Worm (Caenorhabditis elegans) whole organism, young adult: ENCODE measurements around the gene mlcd-1.
A peak's percentile ranks its signal among the peaks of the same experiment; 100 is the strongest.

Experiments used
- B0035.1 ChIP-seq: sonication (generic microtip); optimal IDR thresholded peaks from 2 replicates; lab custom pipeline; 2016; ENCODE audit warnings: missing genetic modification characterization, mild to moderate bottlenecking, missing compliant biosample characterization, missing genotype, missing genetic modification reagents
- B0261.1 ChIP-seq: sonication (generic microtip); optimal IDR thresholded peaks from 2 replicates; lab custom pipeline; 2016; ENCODE audit warnings: mild to moderate bottlenecking, missing genetic modification characterization, moderate library complexity, missing compliant biosample characterization
- C06A6.2 ChIP-seq: fragments of 200-800 bp; sonication (Bioruptor generic); conservative IDR thresholded peaks from 2 replicates; pipeline ENCODE4 v1.3.6; 2022; ENCODE audit warnings: missing genetic modification characterization, missing compliant biosample characterization
- F22D6.2 ChIP-seq: sonication (generic microtip); optimal IDR thresholded peaks from 2 replicates; lab custom pipeline; 2016; ENCODE audit warnings: mild to moderate bottlenecking, missing genetic modification characterization, missing compliant biosample characterization
- F23B12.7 ChIP-seq: sonication (generic microtip); optimal IDR thresholded peaks from 2 replicates; lab custom pipeline; 2017; ENCODE audit warnings: missing genetic modification characterization, mild to moderate bottlenecking, missing compliant biosample characterization, antibody characterized with exemption, moderate library complexity; ENCODE audit not compliant: insufficient read depth
- F33H1.4 ChIP-seq: fragments of 200-800 bp; sonication (Bioruptor generic); IDR thresholded peaks from 2 replicates; pipeline ENCODE4 v1.3.6; 2022; ENCODE audit warnings: missing genetic modification reagents, missing genetic modification characterization, missing compliant biosample characterization
- F52B5.7 ChIP-seq: sonication (generic microtip); optimal IDR thresholded peaks from 2 replicates; lab custom pipeline; 2016; ENCODE audit warnings: mild to moderate bottlenecking, missing genetic modification characterization, missing compliant biosample characterization
- F55B11.4 ChIP-seq: sonication (generic microtip); optimal IDR thresholded peaks from 2 replicates; lab custom pipeline; 2016; ENCODE audit warnings: missing compliant biosample characterization, missing genetic modification characterization, borderline replicate concordance; ENCODE audit not compliant: insufficient read depth
- T07F8.4 ChIP-seq: sonication (generic microtip); optimal IDR thresholded peaks from 2 replicates; lab custom pipeline; 2016; ENCODE audit warnings: mild to moderate bottlenecking, missing genetic modification characterization, moderate library complexity, missing compliant biosample characterization
- T26A5.8 ChIP-seq: sonication (generic microtip); optimal IDR thresholded peaks from 2 replicates; lab custom pipeline; 2016; ENCODE audit warnings: missing genetic modification characterization, missing compliant biosample characterization
- Y79H2A.3 ChIP-seq: fragments of 200-800 bp; sonication (Bioruptor generic); conservative IDR thresholded peaks from 2 replicates; pipeline ENCODE4 v1.3.6; 2022; ENCODE audit warnings: missing genetic modification reagents, missing genetic modification characterization, missing compliant biosample characterization
- ama-1 ChIP-seq, 3 experiments: fragments of 150-350 bp in 1 of 3; sonication (generic microtip) in 2 of 3; optimal IDR thresholded peaks; 2 replicates each; lab custom pipeline; 2014 to 2018; ENCODE audit warnings: missing biosample characterization in 2 of 3, missing genetic modification characterization in 2 of 3, missing genetic modification reagents in 2 of 3
- aptf-3 ChIP-seq: fragments of 200-800 bp; sonication (Bioruptor generic); IDR thresholded peaks from 2 replicates; pipeline ENCODE4 v1.3.6; 2022; ENCODE audit warnings: missing genetic modification characterization, missing compliant biosample characterization
- attf-5 ChIP-seq: fragments of 200-800 bp; sonication (Bioruptor generic); optimal IDR thresholded peaks from 2 replicates; lab custom pipeline; 2018; ENCODE audit warnings: mild to moderate bottlenecking, missing genetic modification characterization, missing compliant biosample characterization
- cebp-1 ChIP-seq, 2 experiments: fragments of 200-800 bp in 1 of 2; sonication (Bioruptor generic) in 1 of 2; sonication (generic microtip) in 1 of 2; IDR thresholded peaks in 1 of 2; optimal IDR thresholded peaks in 1 of 2; 2 replicates each; pipeline versions ENCODE4 v1.3.6 to Lab custom; 2017 to 2022; ENCODE audit warnings: missing compliant biosample characterization in 2 of 2, missing genetic modification characterization in 2 of 2, mild to moderate bottlenecking in 1 of 2, missing genetic modification reagents in 1 of 2, moderate library complexity in 1 of 2
- ceh-100 ChIP-seq: fragments of 200-800 bp; sonication (Bioruptor generic); IDR thresholded peaks from 2 replicates; pipeline ENCODE4 v1.3.6; 2022; ENCODE audit warnings: missing genetic modification reagents, missing genetic modification characterization, missing compliant biosample characterization
- die-1 ChIP-seq: sonication (generic microtip); optimal IDR thresholded peaks from 2 replicates; lab custom pipeline; 2016; ENCODE audit warnings: missing genotype, mild to moderate bottlenecking, missing genetic modification characterization, missing compliant biosample characterization
- dox-1 ChIP-seq: fragments of 200-800 bp; sonication (Bioruptor generic); IDR thresholded peaks from 2 replicates; pipeline ENCODE4 v1.3.6; 2022; ENCODE audit warnings: missing genetic modification reagents, missing genetic modification characterization, missing compliant biosample characterization
- dpff-1 ChIP-seq: sonication (generic microtip); optimal IDR thresholded peaks from 2 replicates; lab custom pipeline; 2017; ENCODE audit warnings: mild to moderate bottlenecking, missing genetic modification characterization, missing compliant biosample characterization
- ekl-4 ChIP-seq: fragments of 200-800 bp; sonication (Bioruptor generic); IDR thresholded peaks from 2 replicates; pipeline ENCODE4 v1.3.6; 2022; ENCODE audit warnings: missing genetic modification reagents, missing genetic modification characterization, missing compliant biosample characterization
- him-1 ChIP-seq: sonication (generic microtip); optimal IDR thresholded peaks from 2 replicates; lab custom pipeline; 2016; ENCODE audit warnings: missing genotype, missing genetic modification reagents, missing genetic modification characterization, missing compliant biosample characterization
- hmg-1.2 ChIP-seq: fragments of 200-800 bp; sonication (Bioruptor generic); IDR thresholded peaks from 2 replicates; pipeline ENCODE4 v1.3.6; 2022; ENCODE audit warnings: missing genetic modification reagents, missing genetic modification characterization, missing compliant biosample characterization
- hmg-20 ChIP-seq: fragments of 200-800 bp; sonication (Bioruptor generic); IDR thresholded peaks from 2 replicates; pipeline ENCODE4 v1.3.6; 2022; ENCODE audit warnings: missing genetic modification reagents, missing genetic modification characterization, missing compliant biosample characterization
- let-607 ChIP-seq, 2 experiments: fragments of 200-800 bp in 1 of 2; sonication (Bioruptor generic) in 1 of 2; sonication (generic microtip) in 1 of 2; optimal IDR thresholded peaks; 2 replicates each; lab custom pipeline; 2016 to 2018; ENCODE audit warnings: mild to moderate bottlenecking in 2 of 2, missing compliant biosample characterization in 2 of 2, missing genetic modification characterization in 2 of 2, moderate library complexity in 2 of 2, missing genotype in 1 of 2
- lin-35 ChIP-seq, 3 experiments: fragments of 150-350 bp in 2 of 3; sonication (generic microtip) in 1 of 3; optimal IDR thresholded peaks; 2 replicates each; lab custom pipeline; 2014 to 2018; ENCODE audit warnings: missing biosample characterization in 3 of 3, missing genetic modification characterization in 3 of 3, missing genetic modification reagents in 3 of 3
- lin-40 ChIP-seq: sonication (generic microtip); optimal IDR thresholded peaks from 2 replicates; lab custom pipeline; 2016; ENCODE audit warnings: missing genetic modification characterization, mild to moderate bottlenecking, missing compliant biosample characterization, missing genotype, missing genetic modification reagents
- lin-54 ChIP-seq: fragments of 200-800 bp; sonication (Bioruptor generic); optimal IDR thresholded peaks from 2 replicates; lab custom pipeline; 2018; ENCODE audit warnings: mild to moderate bottlenecking, missing genetic modification characterization, missing compliant biosample characterization
- lsl-1 ChIP-seq: fragments of 200-800 bp; sonication (Bioruptor generic); optimal IDR thresholded peaks from 2 replicates; lab custom pipeline; 2018; ENCODE audit warnings: mild to moderate bottlenecking, missing genetic modification characterization, moderate library complexity, missing compliant biosample characterization
- madf-10 ChIP-seq: sonication (generic microtip); optimal IDR thresholded peaks from 2 replicates; lab custom pipeline; 2016; ENCODE audit warnings: mild to moderate bottlenecking, missing genetic modification characterization, missing compliant biosample characterization
- madf-3 ChIP-seq: fragments of 200-800 bp; sonication (Bioruptor generic); IDR thresholded peaks from 2 replicates; pipeline ENCODE4 v1.3.6; 2022; ENCODE audit warnings: missing genetic modification reagents, missing genetic modification characterization, missing compliant biosample characterization
- madf-6 ChIP-seq: fragments of 200-800 bp; sonication (Bioruptor generic); IDR thresholded peaks from 2 replicates; pipeline ENCODE4 v1.3.6; 2022; ENCODE audit warnings: missing genetic modification reagents, missing genetic modification characterization, missing compliant biosample characterization
- mes-4 ChIP-seq: sonication (generic microtip); optimal IDR thresholded peaks from 2 replicates; lab custom pipeline; 2016; ENCODE audit warnings: missing genotype, missing genetic modification characterization, missing compliant biosample characterization
- mxl-1 ChIP-seq: sonication (generic microtip); optimal IDR thresholded peaks from 2 replicates; lab custom pipeline; 2016; ENCODE audit warnings: missing genetic modification characterization, missing compliant biosample characterization
- nhr-80 ChIP-seq: sonication (generic microtip); optimal IDR thresholded peaks from 2 replicates; lab custom pipeline; 2016; ENCODE audit warnings: missing genetic modification characterization, missing compliant biosample characterization
- rcor-1 ChIP-seq: fragments of 200-800 bp; sonication (Bioruptor generic); IDR thresholded peaks from 2 replicates; pipeline ENCODE4 v1.3.6; 2022; ENCODE audit warnings: missing genetic modification reagents, missing genetic modification characterization, missing compliant biosample characterization
- rec-8 ChIP-seq, 2 experiments: sonication (generic microtip); optimal IDR thresholded peaks; 2 replicates each; lab custom pipeline; 2016; ENCODE audit warnings: mild to moderate bottlenecking in 2 of 2, missing genetic modification characterization in 2 of 2, missing genetic modification reagents in 2 of 2, missing genotype in 2 of 2, missing biosample characterization in 1 of 2, missing compliant biosample characterization in 1 of 2, moderate library complexity in 1 of 2
- snpc-1.3 ChIP-seq: sonication (generic microtip); optimal IDR thresholded peaks from 2 replicates; lab custom pipeline; 2017; ENCODE audit warnings: missing genetic modification characterization, mild to moderate bottlenecking, missing compliant biosample characterization, antibody characterized with exemption, moderate library complexity, missing genotype, missing genetic modification reagents; ENCODE audit not compliant: insufficient read depth
- snpc-4 ChIP-seq, 5 experiments: fragments of 150-350 bp in 1 of 5; sonication (generic microtip) in 4 of 5; optimal IDR thresholded peaks; 2 replicates each; lab custom pipeline; 2014 to 2018; ENCODE audit warnings: missing genetic modification characterization in 5 of 5, missing biosample characterization in 3 of 5, antibody characterized with exemption in 2 of 5, mild to moderate bottlenecking in 2 of 5, missing compliant biosample characterization in 2 of 5, missing genotype in 2 of 5, moderate library complexity in 2 of 5, missing genetic modification reagents in 1 of 5
- tbp1 ChIP-seq: fragments of 200-800 bp; sonication (Bioruptor generic); optimal IDR thresholded peaks from 2 replicates; lab custom pipeline; 2018; ENCODE audit warnings: mild to moderate bottlenecking, missing genetic modification characterization, missing compliant biosample characterization
- unc-62 ChIP-seq: fragments of 150-350 bp; optimal IDR thresholded peaks from 2 replicates; lab custom pipeline; 2014; ENCODE audit warnings: missing biosample characterization, missing genetic modification reagents, missing genetic modification characterization
- xnd-1 ChIP-seq: sonication (generic microtip); optimal IDR thresholded peaks from 2 replicates; lab custom pipeline; 2016; ENCODE audit warnings: missing genotype, missing genetic modification reagents, missing genetic modification characterization, missing compliant biosample characterization
- zim-3 ChIP-seq: sonication (generic microtip); optimal IDR thresholded peaks from 2 replicates; lab custom pipeline; 2017; ENCODE audit warnings: mild to moderate bottlenecking, missing genetic modification characterization, moderate library complexity, missing compliant biosample characterization
- ztf-18 ChIP-seq: sonication (generic microtip); optimal IDR thresholded peaks from 2 replicates; lab custom pipeline; 2016; ENCODE audit warnings: missing genotype, mild to moderate bottlenecking, missing genetic modification characterization, missing compliant biosample characterization

mlcd-1 gene

ce11 chrIII:4578385-4578903 lies 10.5 kb upstream of the mlcd-1 start, which contains the start of the genes sel-5 and wdr-48:
Gene sel-5 (minus strand): TSS chrIII:4578437.
Gene wdr-48 (plus strand): TSS chrIII:4578853.
- TF ChIP-seq C06A6.2 (GFP tag; lab: Robert Waterston, UW) (no peak), F55B11.4 (tag; lab: Kevin White, UChicago) (no peak), T07F8.4 (tag; lab: Kevin White, UChicago) (no peak), attf-5 (GFP tag; lab: Kevin White, UChicago) (peak; percentile 15), F23B12.7 (tag; lab: Kevin White, UChicago) (peak; percentile 52), ceh-100 (GFP tag; lab: Robert Waterston, UW) (no peak), him-1 (tag; lab: Kevin White, UChicago) (no peak), F33H1.4 (GFP tag; lab: Robert Waterston, UW) (no peak), nhr-80 (peak; percentile 28), rcor-1 (GFP tag; lab: Robert Waterston, UW) (no peak), Y79H2A.3 (GFP tag; lab: Robert Waterston, UW) (no peak), snpc-4 (GFP tag; optimal IDR thresholded peaks at IDR 0.05; lab: Kevin White, UChicago) (no peak), snpc-4 (tag; optimal IDR thresholded peaks at IDR 0.05; lab: Kevin White, UChicago) (peak in 2 of 4 experiments; percentile 22 to 26)

ce11 chrIII:4568455-4568854 lies 525 bp upstream of the mlcd-1 start, which contains the start of gene idhg-1:
Gene idhg-1 (plus strand): TSS chrIII:4568797.
- TF ChIP-seq F52B5.7 (tag; lab: Kevin White, UChicago) (no peak), T26A5.8 (no peak), cebp-1 (GFP tag; IDR thresholded peaks at IDR 0.05; lab: Robert Waterston, UW) (no peak), cebp-1 (tag; optimal IDR thresholded peaks at IDR 0.05; lab: Kevin White, UChicago) (peak; percentile 71), lin-54 (GFP tag; lab: Kevin White, UChicago) (peak; percentile 55), snpc-4 (GFP tag; optimal IDR thresholded peaks at IDR 0.05; lab: Kevin White, UChicago) (no peak), snpc-4 (tag; optimal IDR thresholded peaks at IDR 0.05; lab: Kevin White, UChicago) (peak in 3 of 4 experiments; percentile 8 to 63 (median 12)), madf-3 (GFP tag; lab: Robert Waterston, UW) (no peak), mes-4 (tag; lab: Kevin White, UChicago) (no peak), zim-3 (tag; lab: Kevin White, UChicago) (peak; percentile 7), dpff-1 (tag; lab: Kevin White, UChicago) (no peak), lsl-1 (peak; percentile 42), hmg-20 (GFP tag; lab: Robert Waterston, UW) (0 out of 2 replicates have a peak, but pooled peaks have one; percentile 64), him-1 (tag; lab: Kevin White, UChicago) (peak; percentile 80), F22D6.2 (tag; lab: Kevin White, UChicago) (peak; percentile 8), unc-62 (GFP tag; lab: Kevin White, UChicago) (no peak), let-607 (tag; optimal IDR thresholded peaks at IDR 0.05; lab: Kevin White, UChicago) (peak in 1 of 2 experiments; percentile 11), die-1 (tag; lab: Kevin White, UChicago) (peak; percentile 21), mxl-1 (no peak), ekl-4 (GFP tag; lab: Robert Waterston, UW) (0 out of 2 replicates have a peak, but pooled peaks have one; percentile 26), madf-10 (tag; lab: Kevin White, UChicago) (peak; percentile 53), dox-1 (GFP tag; lab: Robert Waterston, UW) (peak; percentile 71; the same call in 1 of the 2 replicates), B0035.1 (tag; lab: Kevin White, UChicago) (peak; percentile 5), snpc-1.3 (tag; lab: Kevin White, UChicago) (peak; percentile 50), rec-8 (tag; optimal IDR thresholded peaks at IDR 0.05; lab: Kevin White, UChicago) (peak; percentile 55 to 59), tbp1 (GFP tag; lab: Kevin White, UChicago) (peak; percentile 53), hmg-1.2 (GFP tag; lab: Robert Waterston, UW) (peak; percentile 61), lin-40 (tag; lab: Kevin White, UChicago) (peak; percentile 51), nhr-80 (peak; percentile 59), madf-6 (GFP tag; lab: Robert Waterston, UW) (peak; percentile 74), ztf-18 (tag; lab: Kevin White, UChicago) (peak; percentile 51), lin-35 (GFP tag; optimal IDR thresholded peaks at IDR 0.05; lab: Kevin White, UChicago) (peak in 1 of 3 experiments; percentile 47), ama-1 (optimal IDR thresholded peaks at IDR 0.05; lab: Kevin White, UChicago) (no peak), ama-1 (GFP tag; optimal IDR thresholded peaks at IDR 0.05; lab: Kevin White, UChicago) (peak in 1 of 2 experiments; percentile 23), B0261.1 (tag; lab: Kevin White, UChicago) (no peak), xnd-1 (tag; lab: Kevin White, UChicago) (peak; percentile 0), aptf-3 (GFP tag; lab: Robert Waterston, UW) (no peak)
